Worm (Caenorhabditis elegans): ENCODE measurements around the gene gcy-34.

DNA sequence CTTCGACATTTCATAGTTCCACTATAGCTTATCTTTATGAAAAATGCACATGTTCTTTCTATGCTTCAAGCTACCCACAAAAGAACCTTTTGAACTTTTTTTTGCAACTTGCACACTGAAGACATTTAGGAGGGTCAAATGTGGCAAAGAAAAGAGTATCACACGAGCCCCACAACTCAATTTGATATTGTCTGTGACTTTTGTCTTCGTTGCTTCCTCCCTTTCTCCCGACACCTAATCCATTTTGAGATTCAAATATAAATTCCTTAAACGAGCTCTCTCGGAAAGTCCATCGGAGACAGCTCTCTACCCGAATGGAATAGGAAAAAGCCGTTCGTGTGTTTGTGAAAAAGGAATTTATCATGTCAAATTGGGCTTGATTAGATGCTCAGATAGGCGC is 35.4 kb downstream of the gcy-34 start:
- TF ChIP-seq C34F6.9 (tag; optimal IDR thresholded peaks at IDR 0.05): no peak
- TF ChIP-seq ama-1 (optimal IDR thresholded peaks at IDR 0.05): no peak
- no peak for TF ChIP-seq nhr-11 (tag; optimal IDR thresholded peaks at IDR 0.05)
- TF ChIP-seq skn-1 (tag; optimal IDR thresholded peaks at IDR 0.05): no peak
- no peak for TF ChIP-seq ztf-4 (tag; optimal IDR thresholded peaks at IDR 0.05)

All from whole organism, L2 larva.